Fruit fly (Drosophila melanogaster) whole organism, embryonic: ENCODE measurements around the gene CG43867.

Source experiments
- Atf3 ChIP-seq: fragments of 200-800 bp; sonication (Bioruptor generic); optimal IDR thresholded peaks from 3 replicates; lab custom pipeline; 2016; ENCODE audit warnings: missing biosample characterization, missing genetic modification characterization
- Awh ChIP-seq: fragments of 200-800 bp; sonication (Bioruptor generic); IDR thresholded peaks from 2 replicates; pipeline ENCODE4, ENCODE4 v1.3.6; 2022; ENCODE audit warnings: missing biosample characterization, missing genetic modification characterization
- Blimp-1 ChIP-seq: fragments of 200-800 bp; sonication (Bioruptor generic); optimal IDR thresholded peaks from 3 replicates; lab custom pipeline; 2018; ENCODE audit warnings: missing biosample characterization, missing genetic modification characterization, mild to moderate bottlenecking, moderate library complexity, missing genetic modification reagents
- Bteb2 ChIP-seq: fragments of 200-800 bp; sonication (Bioruptor generic); optimal IDR thresholded peaks from 2 replicates; lab custom pipeline; 2016; ENCODE audit warnings: missing biosample characterization, missing genetic modification characterization
- CG10267 ChIP-seq: fragments of 200-800 bp; sonication (Bioruptor generic); optimal IDR thresholded peaks from 2 replicates; lab custom pipeline; 2018; ENCODE audit warnings: missing biosample characterization, mild to moderate bottlenecking, missing genetic modification characterization, moderate library complexity
- CG10274 ChIP-seq: fragments of 200-800 bp; sonication (Bioruptor generic); optimal IDR thresholded peaks from 3 replicates; lab custom pipeline; 2017; ENCODE audit warnings: missing biosample characterization, mild to moderate bottlenecking, missing genetic modification characterization
- CG10431 ChIP-seq: fragments of 200-800 bp; sonication (Bioruptor generic); optimal IDR thresholded peaks from 3 replicates; lab custom pipeline; 2018; ENCODE audit warnings: missing biosample characterization, mild to moderate bottlenecking, missing genetic modification characterization
- CG10543 ChIP-seq: fragments of 200-800 bp; sonication (Bioruptor generic); optimal IDR thresholded peaks from 3 replicates; lab custom pipeline; 2017; ENCODE audit warnings: missing biosample characterization, mild to moderate bottlenecking, missing genetic modification characterization, moderate library complexity
- CG11504 ChIP-seq: fragments of 200-800 bp; sonication (Bioruptor generic); optimal IDR thresholded peaks from 3 replicates; lab custom pipeline; 2019; ENCODE audit warnings: missing biosample characterization, mild to moderate bottlenecking, missing genetic modification characterization, moderate library complexity
- CG11695 ChIP-seq: fragments of 200-800 bp; sonication (Bioruptor generic); IDR thresholded peaks from 3 replicates; pipeline ENCODE4 v1.3.6; 2022; ENCODE audit warnings: missing biosample characterization, missing genetic modification characterization
- CG14860 ChIP-seq: fragments of 200-800 bp; sonication (Bioruptor generic); IDR thresholded peaks from 3 replicates; pipeline ENCODE4 v1.3.6; 2022; ENCODE audit warnings: missing biosample characterization, missing genetic modification characterization; ENCODE audit not compliant: partially characterized antibody
- CG1603 ChIP-seq: fragments of 200-800 bp; sonication (Bioruptor generic); optimal IDR thresholded peaks from 2 replicates; lab custom pipeline; 2019; ENCODE audit warnings: missing biosample characterization, mild to moderate bottlenecking, missing genetic modification characterization, moderate library complexity
- CG17568 ChIP-seq: fragments of 200-800 bp; sonication (Bioruptor generic); optimal IDR thresholded peaks from 2 replicates; lab custom pipeline; 2018; ENCODE audit warnings: missing biosample characterization, mild to moderate bottlenecking, missing genetic modification characterization, moderate library complexity
- CG18262 ChIP-seq: fragments of 200-800 bp; optimal IDR thresholded peaks from 3 replicates; lab custom pipeline; 2019; ENCODE audit warnings: missing biosample characterization, mild to moderate bottlenecking, missing genetic modification characterization, moderate library complexity
- CG18764 ChIP-seq: fragments of 200-800 bp; sonication (Bioruptor generic); optimal IDR thresholded peaks from 3 replicates; lab custom pipeline; 2016; ENCODE audit warnings: missing biosample characterization, missing genetic modification characterization
- CG2678 ChIP-seq: fragments of 200-800 bp; sonication (Bioruptor generic); optimal IDR thresholded peaks from 3 replicates; lab custom pipeline; 2019; ENCODE audit warnings: missing biosample characterization, mild to moderate bottlenecking, missing genetic modification characterization, moderate library complexity
- CG32532 ChIP-seq: fragments of 200-800 bp; sonication (Bioruptor generic); IDR thresholded peaks from 2 replicates; pipeline ENCODE4 v1.3.6; 2022; ENCODE audit warnings: missing biosample characterization, missing genetic modification characterization
- CG34422 ChIP-seq: fragments of 200-800 bp; sonication (Bioruptor generic); IDR thresholded peaks from 3 replicates; pipeline ENCODE4 v1.3.6; 2022; ENCODE audit warnings: missing biosample characterization, missing genetic modification characterization
- CG4360 ChIP-seq: fragments of 200-800 bp; sonication (Bioruptor generic); IDR thresholded peaks from 2 replicates; pipeline ENCODE4 v1.3.6; 2022; ENCODE audit warnings: missing biosample characterization, missing genetic modification characterization
- CG5180 ChIP-seq: fragments of 200-800 bp; sonication (Bioruptor generic); optimal IDR thresholded peaks from 3 replicates; lab custom pipeline; 2017; ENCODE audit warnings: missing biosample characterization, missing genetic modification characterization, mild to moderate bottlenecking, moderate library complexity, missing genetic modification reagents
- CG6654 ChIP-seq: fragments of 200-800 bp; sonication (Bioruptor generic); optimal IDR thresholded peaks from 2 replicates; lab custom pipeline; 2017; ENCODE audit warnings: missing biosample characterization, mild to moderate bottlenecking, missing genetic modification characterization
- CG6683 ChIP-seq: fragments of 200-800 bp; sonication (Bioruptor generic); optimal IDR thresholded peaks from 2 replicates; lab custom pipeline; 2017; ENCODE audit warnings: missing biosample characterization, mild to moderate bottlenecking, missing genetic modification characterization, missing genetic modification reagents
- CG6813 ChIP-seq: fragments of 200-800 bp; sonication (Bioruptor generic); optimal IDR thresholded peaks from 2 replicates; lab custom pipeline; 2017; ENCODE audit warnings: missing biosample characterization, missing genetic modification characterization, mild to moderate bottlenecking, moderate library complexity, missing genetic modification reagents
- CG6854 ChIP-seq: fragments of 200-800 bp; sonication (Bioruptor generic); optimal IDR thresholded peaks from 3 replicates; lab custom pipeline; 2017; ENCODE audit warnings: missing biosample characterization, mild to moderate bottlenecking, missing genetic modification characterization
- CG7556 ChIP-seq: fragments of 200-800 bp; sonication (Bioruptor generic); optimal IDR thresholded peaks from 2 replicates; lab custom pipeline; 2017; ENCODE audit warnings: missing biosample characterization, mild to moderate bottlenecking, missing genetic modification characterization
- CG7987 ChIP-seq: fragments of 200-800 bp; sonication (Bioruptor generic); optimal IDR thresholded peaks from 2 replicates; lab custom pipeline; 2018; ENCODE audit warnings: missing biosample characterization, mild to moderate bottlenecking, missing genetic modification characterization, moderate library complexity
- CG8290 ChIP-seq, 3 experiments: fragments of 200-800 bp; sonication (Bioruptor generic); optimal IDR thresholded peaks; 2 replicates each; lab custom pipeline; 2016 to 2019; ENCODE audit warnings: missing biosample characterization in 3 of 3, missing genetic modification characterization in 3 of 3, mild to moderate bottlenecking in 2 of 3, moderate library complexity in 1 of 3
- CG9876 ChIP-seq: fragments of 200-800 bp; sonication (Bioruptor generic); optimal IDR thresholded peaks from 2 replicates; lab custom pipeline; 2016; ENCODE audit warnings: missing biosample characterization, missing genetic modification characterization
- D19B ChIP-seq: fragments of 200-800 bp; sonication (Bioruptor generic); optimal IDR thresholded peaks from 2 replicates; lab custom pipeline; 2017; ENCODE audit warnings: missing biosample characterization, mild to moderate bottlenecking, missing genetic modification characterization
- E2f1 ChIP-seq: fragments of 200-800 bp; sonication (Bioruptor generic); IDR thresholded peaks from 2 replicates; pipeline ENCODE4 v1.3.6; 2022; ENCODE audit warnings: missing biosample characterization, missing genetic modification characterization
- Med ChIP-seq: fragments of 200-800 bp; sonication (Bioruptor generic); peaks from one replicate; lab custom pipeline; 2016; ENCODE audit warnings: missing biosample characterization, missing genetic modification characterization, mild to moderate bottlenecking, inconsistent platforms, moderate library complexity
- Myb ChIP-seq: fragments of 200-800 bp; sonication (Bioruptor generic); optimal IDR thresholded peaks from 2 replicates; lab custom pipeline; 2016; ENCODE audit warnings: missing biosample characterization, missing genetic modification characterization
- Neu2 ChIP-seq: fragments of 200-800 bp; sonication (Bioruptor generic); optimal IDR thresholded peaks from 3 replicates; lab custom pipeline; 2016; ENCODE audit warnings: missing biosample characterization, missing genetic modification characterization, borderline replicate concordance
- Oli ChIP-seq: fragments of 200-800 bp; sonication (Bioruptor generic); optimal IDR thresholded peaks from 2 replicates; lab custom pipeline; 2018; ENCODE audit warnings: missing biosample characterization, mild to moderate bottlenecking, missing genetic modification characterization, moderate library complexity
- Optix ChIP-seq: fragments of 200-800 bp; sonication (Bioruptor generic); IDR thresholded peaks from 3 replicates; pipeline ENCODE4 v1.3.6; 2022; ENCODE audit warnings: missing biosample characterization, missing genetic modification characterization
- Poxn ChIP-seq: fragments of 200-800 bp; sonication (Bioruptor generic); IDR thresholded peaks from 2 replicates; pipeline ENCODE4 v1.3.6; 2022; ENCODE audit warnings: missing biosample characterization, missing genetic modification characterization
- Trl ChIP-seq, 3 experiments: fragments of >200 bp in 2 of 3; fragments of 200-800 bp in 1 of 3; sonication (Bioruptor generic) in 1 of 3; optimal IDR thresholded peaks; 2 replicates in 1 of 3; 3 replicates in 2 of 3; lab custom pipeline; 2016 to 2017; ENCODE audit warnings: missing biosample characterization in 1 of 3, missing genetic modification characterization in 1 of 3
- dm ChIP-seq: fragments of 200-800 bp; sonication (Bioruptor generic); optimal IDR thresholded peaks from 3 replicates; lab custom pipeline; 2016; ENCODE audit warnings: missing biosample characterization, missing genetic modification characterization
- gsb-n ChIP-seq: fragments of 200-800 bp; sonication (Bioruptor generic); optimal IDR thresholded peaks from 3 replicates; lab custom pipeline; 2018; ENCODE audit warnings: missing biosample characterization, mild to moderate bottlenecking, missing genetic modification characterization
- gt ChIP-seq: fragments of 200-800 bp; sonication (Bioruptor generic); IDR thresholded peaks from 2 replicates; pipeline ENCODE4 v1.3.6; 2022; ENCODE audit warnings: missing biosample characterization, missing genetic modification characterization
- hkb ChIP-seq, 2 experiments: fragments of 200-800 bp in 1 of 2; fragments of >200 bp in 1 of 2; sonication (Bioruptor generic) in 1 of 2; IDR thresholded peaks in 1 of 2; optimal IDR thresholded peaks in 1 of 2; 2 replicates each; pipeline versions ENCODE4 v1.3.6 to Lab custom; 2017 to 2022; ENCODE audit warnings: missing biosample characterization in 1 of 2, missing genetic modification characterization in 1 of 2
- phol ChIP-seq: fragments of 200-800 bp; sonication (Bioruptor generic); optimal IDR thresholded peaks from 3 replicates; lab custom pipeline; 2018; ENCODE audit warnings: missing biosample characterization, mild to moderate bottlenecking, missing genetic modification characterization, moderate library complexity
- pzg ChIP-seq: fragments of 200-800 bp; sonication (Bioruptor generic); optimal IDR thresholded peaks from 3 replicates; lab custom pipeline; 2018; ENCODE audit warnings: missing biosample characterization, mild to moderate bottlenecking, missing genetic modification characterization, moderate library complexity
- sens ChIP-seq: fragments of 200-800 bp; sonication (Bioruptor generic); peaks from one replicate; lab custom pipeline; 2016; ENCODE audit warnings: missing biosample characterization, missing genetic modification characterization
- sna ChIP-seq: fragments of 200-800 bp; sonication (Bioruptor generic); IDR thresholded peaks from 2 replicates; pipeline ENCODE4 v1.3.6; 2022; ENCODE audit warnings: missing biosample characterization, missing genetic modification characterization; ENCODE audit not compliant: partially characterized antibody
- sob ChIP-seq: fragments of 200-800 bp; sonication (Bioruptor generic); IDR thresholded peaks from 2 replicates; pipeline ENCODE4 v1.3.6; 2022; ENCODE audit warnings: missing biosample characterization, missing genetic modification characterization
- twi ChIP-seq: fragments of 200-800 bp; optimal IDR thresholded peaks from 2 replicates; lab custom pipeline; 2019; ENCODE audit warnings: missing biosample characterization, mild to moderate bottlenecking, missing genetic modification characterization, moderate library complexity
- vvl ChIP-seq: fragments of 200-800 bp; sonication (Bioruptor generic); IDR thresholded peaks from 2 replicates; pipeline ENCODE4 v1.3.6; 2022; ENCODE audit warnings: missing biosample characterization, missing genetic modification characterization

Gene CG43867

DNA sequence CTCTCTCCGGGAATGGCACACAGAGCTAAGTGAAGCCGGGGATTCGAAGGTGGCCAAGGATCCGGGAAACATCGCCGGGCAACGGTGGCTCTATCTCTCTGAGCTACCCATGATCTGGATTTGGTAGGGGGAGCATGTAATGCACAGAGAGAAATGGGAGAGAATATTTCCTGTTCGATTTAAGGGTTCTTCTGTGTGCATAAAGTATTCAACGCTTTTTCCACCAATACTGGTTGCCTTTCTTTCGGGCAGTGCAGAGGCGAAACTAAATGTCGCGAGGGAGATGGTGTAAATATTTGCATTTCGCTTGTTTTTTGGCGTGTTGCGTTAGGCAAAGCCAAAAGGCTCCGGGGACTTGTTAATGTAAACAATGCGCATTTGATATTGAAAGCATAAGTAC is 85.8 kb downstream of the CG43867 start (continued):
- TF ChIP-seq CG11504: peak; percentile 35
- TF ChIP-seq hkb (optimal IDR thresholded peaks at IDR 0.05; lab: Kevin White, UChicago): no peak
- 0 out of 2 replicates have a peak, but pooled peaks have one; percentile 30 for TF ChIP-seq hkb (GFP tag; IDR thresholded peaks at IDR 0.05; lab: Robert Waterston, UW)
- no peak for TF ChIP-seq CG11695 (GFP tag; lab: Robert Waterston, UW)
- peak; percentile 19 for TF ChIP-seq Blimp-1
- no peak for TF ChIP-seq CG9876 (GFP tag; lab: Kevin White, UChicago)
- no peak for TF ChIP-seq D19B
- TF ChIP-seq CG10543 (GFP tag; lab: Kevin White, UChicago): no peak
- no peak for TF ChIP-seq CG32532 (GFP tag; lab: Robert Waterston, UW)
- no peak for TF ChIP-seq CG6683
- TF ChIP-seq Oli (tag; lab: Kevin White, UChicago): peak; percentile 19
- TF ChIP-seq gt (GFP tag; lab: Robert Waterston, UW): no peak
- no peak for TF ChIP-seq CG10274 (GFP tag; lab: Kevin White, UChicago)
- TF ChIP-seq CG2678 (tag; lab: Kevin White, UChicago): peak; percentile 35
- TF ChIP-seq vvl (GFP tag; lab: Robert Waterston, UW): 0 out of 2 replicates have a peak, but pooled peaks have one; percentile 25

DNA sequence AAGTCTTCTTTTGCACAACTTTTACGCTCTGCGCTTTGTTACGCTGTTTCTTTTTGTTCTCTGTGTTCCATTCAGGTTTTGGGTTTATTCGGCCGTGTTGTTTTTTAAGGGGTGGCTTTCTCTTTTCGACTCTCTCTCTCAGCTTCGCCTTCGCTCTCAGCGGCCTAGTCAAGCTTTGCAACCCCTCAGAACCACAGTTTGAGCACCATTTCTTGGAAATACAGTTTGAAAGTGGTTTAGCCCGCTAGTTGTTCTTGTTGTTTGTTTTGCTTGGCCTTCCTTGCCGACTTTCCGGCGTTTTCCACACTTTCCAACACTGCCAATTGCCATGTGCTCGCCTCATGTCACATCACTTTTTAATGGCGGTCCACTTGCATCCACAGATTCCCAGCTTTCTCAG is 86.7 kb downstream of the CG43867 start:
- TF ChIP-seq CG17568: no peak
- TF ChIP-seq CG6854 (GFP tag; lab: Kevin White, UChicago): peak; percentile 68
- TF ChIP-seq phol (tag; lab: Kevin White, UChicago): peak; percentile 40
- TF ChIP-seq CG18262: no peak
- peak; percentile 14 for TF ChIP-seq pzg (GFP tag; lab: Kevin White, UChicago)
- no peak for TF ChIP-seq Optix (GFP tag; lab: Robert Waterston, UW)
- TF ChIP-seq Neu2: no peak
- peak; percentile 70; the same call in 2 of the 3 replicates for TF ChIP-seq CG34422
- TF ChIP-seq CG7987 (GFP tag; lab: Kevin White, UChicago): peak; percentile 0
- peak; percentile 99 for TF ChIP-seq CG6654 (GFP tag; lab: Kevin White, UChicago)
- no peak for TF ChIP-seq Myb (GFP tag; lab: Kevin White, UChicago)
- no peak for TF ChIP-seq CG1603 (tag; lab: Kevin White, UChicago)
- TF ChIP-seq CG18764 (GFP tag; lab: Kevin White, UChicago): no peak
- no peak for TF ChIP-seq E2f1 (GFP tag; lab: Robert Waterston, UW)
- TF ChIP-seq CG14860: no peak
- no peak for TF ChIP-seq sens
- TF ChIP-seq Awh (GFP tag; lab: Robert Waterston, UW): no peak
- 0 out of 2 replicates have a peak, but pooled peaks have one; percentile 9 for TF ChIP-seq sob (GFP tag; lab: Robert Waterston, UW)
- TF ChIP-seq CG4360 (GFP tag; lab: Robert Waterston, UW): peak; percentile 17; the same call in 1 of the 2 replicates
- peak; percentile 22 for TF ChIP-seq Med (GFP tag; lab: Kevin White, UChicago)
- TF ChIP-seq CG10431 (GFP tag; lab: Kevin White, UChicago): no peak
- TF ChIP-seq CG8290 (GFP tag; optimal IDR thresholded peaks at IDR 0.05; lab: Kevin White, UChicago): peak; percentile 20
- peak; percentile 24 to 45 for TF ChIP-seq CG8290 (tag; optimal IDR thresholded peaks at IDR 0.05; lab: Kevin White, UChicago)
- TF ChIP-seq Atf3 (GFP tag; lab: Kevin White, UChicago): no peak
- TF ChIP-seq CG5180: no peak
- TF ChIP-seq CG7556 (GFP tag; lab: Kevin White, UChicago): no peak
- peak; percentile 76 for TF ChIP-seq CG10267 (tag; lab: Kevin White, UChicago)
- 0 out of 2 replicates have a peak, but pooled peaks have one; percentile 13 for TF ChIP-seq vvl (GFP tag; lab: Robert Waterston, UW)
- TF ChIP-seq dm (GFP tag; lab: Kevin White, UChicago): peak; percentile 12
- peak; percentile 50 to 54 for TF ChIP-seq Trl (optimal IDR thresholded peaks at IDR 0.05; lab: Kevin White, UChicago)
- TF ChIP-seq Trl (GFP tag; optimal IDR thresholded peaks at IDR 0.05; lab: Kevin White, UChicago): peak; percentile 11
- TF ChIP-seq Poxn (GFP tag; lab: Robert Waterston, UW): no peak
- TF ChIP-seq gsb-n (tag; lab: Kevin White, UChicago): no peak
- peak; percentile 20 for TF ChIP-seq twi (tag; lab: Kevin White, UChicago)
- TF ChIP-seq sna (GFP tag; lab: Robert Waterston, UW): no peak
- TF ChIP-seq Bteb2 (GFP tag; lab: Kevin White, UChicago): no peak
- TF ChIP-seq CG6813 (GFP tag; lab: Kevin White, UChicago): peak; percentile 8
